Comparison of ENCODE assay signal across 1 fruit fly cellular context in genomic region chr3R:31687782-31688181, dm6.
A peak's percentile ranks its signal among the peaks of the same experiment; 100 is the strongest.
TF ChIP-seq lines count a peak whose summit lies in the region.

No protein-coding gene starts in this region.

TF ChIP-seq in whole organism, embryonic, 481 proteins besides CTCF, POLR2A, EP300 and RAD21 (continued from another document):
- no peak for TF ChIP-seq Optix (GFP tag; IDR thresholded peaks at IDR 0.05; lab: Robert Waterston, UW)
- no peak for TF ChIP-seq btn (GFP tag; optimal IDR thresholded peaks at IDR 0.05; lab: Kevin White, UChicago)
- no peak for TF ChIP-seq Adf1 (GFP tag; IDR thresholded peaks at IDR 0.05; lab: Robert Waterston, UW)
- TF ChIP-seq CG3726 (GFP tag; IDR thresholded peaks at IDR 0.05; lab: Robert Waterston, UW): no peak
- no peak for TF ChIP-seq Fer2 (tag; optimal IDR thresholded peaks at IDR 0.05; lab: Kevin White, UChicago)
- TF ChIP-seq run (tag; optimal IDR thresholded peaks at IDR 0.05; lab: Kevin White, UChicago): no peak
- peak; percentile 22 for TF ChIP-seq CG17385 (GFP tag; optimal IDR thresholded peaks at IDR 0.05; lab: Kevin White, UChicago)
- TF ChIP-seq sd (tag; optimal IDR thresholded peaks at IDR 0.05; lab: Kevin White, UChicago): peak; percentile 68
- no peak for TF ChIP-seq CG7963 (GFP tag; IDR thresholded peaks at IDR 0.05; lab: Robert Waterston, UW; ENCODE audit: partially characterized antibody)
- TF ChIP-seq CG12219 (GFP tag; optimal IDR thresholded peaks at IDR 0.05; lab: Kevin White, UChicago): peak; percentile 48
- no peak for TF ChIP-seq CHES-1-like (GFP tag; optimal IDR thresholded peaks at IDR 0.05; lab: Kevin White, UChicago)
- TF ChIP-seq CG4707 (GFP tag; optimal IDR thresholded peaks at IDR 0.05; lab: Kevin White, UChicago): no peak
- peak; percentile 72 for TF ChIP-seq Xrp1 (GFP tag; IDR thresholded peaks at IDR 0.05; lab: Robert Waterston, UW)
- TF ChIP-seq croc (GFP tag; conservative IDR thresholded peaks at IDR 0.05; lab: Robert Waterston, UW): peak; percentile 14; the same call in 1 of the 3 replicates
- TF ChIP-seq CG7839 (tag; optimal IDR thresholded peaks at IDR 0.05; lab: Kevin White, UChicago): peak; percentile 47
- no peak for TF ChIP-seq Meics (GFP tag; optimal IDR thresholded peaks at IDR 0.05; lab: Kevin White, UChicago)
- no peak for TF ChIP-seq Sry-δ (GFP tag; optimal IDR thresholded peaks at IDR 0.05; lab: Kevin White, UChicago)
- TF ChIP-seq crc (GFP tag; optimal IDR thresholded peaks at IDR 0.05; lab: Kevin White, UChicago): no peak
- no peak for TF ChIP-seq Hmr (GFP tag; optimal IDR thresholded peaks at IDR 0.05; lab: Kevin White, UChicago)
- no peak for TF ChIP-seq kah (GFP tag; optimal IDR thresholded peaks at IDR 0.05; lab: Kevin White, UChicago)
- TF ChIP-seq Ada2b (GFP tag; IDR thresholded peaks at IDR 0.05; lab: Robert Waterston, UW): no peak
- TF ChIP-seq CG3163 (GFP tag; optimal IDR thresholded peaks at IDR 0.05; lab: Kevin White, UChicago): no peak
- TF ChIP-seq gro (GFP tag; optimal IDR thresholded peaks at IDR 0.05; lab: Kevin White, UChicago): no peak
- no peak for TF ChIP-seq fd3F (GFP tag; optimal IDR thresholded peaks at IDR 0.05; lab: Kevin White, UChicago)
- no peak for TF ChIP-seq CG5180 (GFP tag; optimal IDR thresholded peaks at IDR 0.05; lab: Kevin White, UChicago)
- peak; percentile 56; the same call in 1 of the 2 replicates for TF ChIP-seq ara (GFP tag; IDR thresholded peaks at IDR 0.05; lab: Robert Waterston, UW)
- TF ChIP-seq CG6254 (GFP tag; optimal IDR thresholded peaks at IDR 0.05; lab: Kevin White, UChicago): no peak
- no peak for TF ChIP-seq ken (GFP tag; IDR thresholded peaks at IDR 0.05; lab: Robert Waterston, UW)
- TF ChIP-seq CG8944 (GFP tag; optimal IDR thresholded peaks at IDR 0.05; lab: Kevin White, UChicago): no peak
- no peak for TF ChIP-seq sr (GFP tag; IDR thresholded peaks at IDR 0.05; lab: Robert Waterston, UW)
- no peak for TF ChIP-seq CG42726 (GFP tag; IDR thresholded peaks at IDR 0.05; lab: Robert Waterston, UW; ENCODE audit: partially characterized antibody)
- peak; percentile 50; the same call in 1 of the 2 replicates for TF ChIP-seq HLH3B (GFP tag; IDR thresholded peaks at IDR 0.05; lab: Robert Waterston, UW)
- no peak for TF ChIP-seq zf30C (GFP tag; optimal IDR thresholded peaks at IDR 0.05; lab: Kevin White, UChicago)
- TF ChIP-seq CG10321 (GFP tag; IDR thresholded peaks at IDR 0.05; lab: Robert Waterston, UW): no peak
- TF ChIP-seq Nf-YA (GFP tag; IDR thresholded peaks at IDR 0.05; lab: Robert Waterston, UW): no peak
- TF ChIP-seq Lpt (GFP tag; optimal IDR thresholded peaks at IDR 0.05; lab: Kevin White, UChicago): no peak
- TF ChIP-seq CG6791 (GFP tag; IDR thresholded peaks at IDR 0.05; lab: Robert Waterston, UW; ENCODE audit: partially characterized antibody): no peak
- TF ChIP-seq CG1024 (GFP tag; IDR thresholded peaks at IDR 0.05; lab: Robert Waterston, UW): peak; percentile 25; the same call in 1 of the 2 replicates
- no peak for TF ChIP-seq Dad (GFP tag; optimal IDR thresholded peaks at IDR 0.05; lab: Kevin White, UChicago)
- TF ChIP-seq Kr (GFP tag; optimal IDR thresholded peaks at IDR 0.05; lab: Kevin White, UChicago): no peak
- no peak; the same call in 2 of the 3 replicates for TF ChIP-seq CG14050 (GFP tag; IDR thresholded peaks at IDR 0.05; lab: Robert Waterston, UW)
- no peak for TF ChIP-seq cas (GFP tag; IDR thresholded peaks at IDR 0.05; lab: Robert Waterston, UW)
- peak; percentile 58 for TF ChIP-seq sisA (GFP tag; IDR thresholded peaks at IDR 0.05; lab: Robert Waterston, UW)
- TF ChIP-seq insv (GFP tag; optimal IDR thresholded peaks at IDR 0.05; lab: Kevin White, UChicago): no peak
- peak; percentile 53 for TF ChIP-seq Oli (tag; optimal IDR thresholded peaks at IDR 0.05; lab: Kevin White, UChicago)
- TF ChIP-seq CG11093 (GFP tag; IDR thresholded peaks at IDR 0.05; lab: Robert Waterston, UW): no peak
- TF ChIP-seq CG13123 (GFP tag; optimal IDR thresholded peaks at IDR 0.05; lab: Kevin White, UChicago): no peak
- no peak for TF ChIP-seq YL-1 (GFP tag; optimal IDR thresholded peaks at IDR 0.05; lab: Kevin White, UChicago)
- TF ChIP-seq CG16815 (GFP tag; optimal IDR thresholded peaks at IDR 0.05; lab: Kevin White, UChicago): no peak
- no peak for TF ChIP-seq eyg (GFP tag; optimal IDR thresholded peaks at IDR 0.05; lab: Kevin White, UChicago)
- TF ChIP-seq mirr (GFP tag; optimal IDR thresholded peaks at IDR 0.05; lab: Kevin White, UChicago): no peak
- TF ChIP-seq CG8388 (GFP tag; optimal IDR thresholded peaks at IDR 0.05; lab: Kevin White, UChicago): peak; percentile 59
- peak; percentile 86 for TF ChIP-seq sens (GFP tag; lab: Kevin White, UChicago)
- TF ChIP-seq CG14710 (tag; optimal IDR thresholded peaks at IDR 0.05; lab: Kevin White, UChicago): peak; percentile 7
- TF ChIP-seq BtbVII (GFP tag; optimal IDR thresholded peaks at IDR 0.05; lab: Kevin White, UChicago): no peak
- no peak for TF ChIP-seq ap (GFP tag; IDR thresholded peaks at IDR 0.05; lab: Robert Waterston, UW)
- TF ChIP-seq CG9609 (GFP tag; optimal IDR thresholded peaks at IDR 0.05; lab: Kevin White, UChicago): peak; percentile 15
- peak; percentile 4 for TF ChIP-seq cato (GFP tag; optimal IDR thresholded peaks at IDR 0.05; lab: Kevin White, UChicago; ENCODE audit: borderline replicate concordance)
- TF ChIP-seq CG34224 (GFP tag; IDR thresholded peaks at IDR 0.05; lab: Robert Waterston, UW; ENCODE audit: partially characterized antibody): no peak
- TF ChIP-seq CG2129 (GFP tag; IDR thresholded peaks at IDR 0.05; lab: Robert Waterston, UW; ENCODE audit: partially characterized antibody): no peak
- no peak for TF ChIP-seq Sry-β (GFP tag; optimal IDR thresholded peaks at IDR 0.05; lab: Kevin White, UChicago)
- TF ChIP-seq slbo (GFP tag; IDR thresholded peaks at IDR 0.05; lab: Robert Waterston, UW): no peak
- no peak for TF ChIP-seq CG1233 (GFP tag; optimal IDR thresholded peaks at IDR 0.05; lab: Kevin White, UChicago)
- TF ChIP-seq CG14667 (GFP tag; IDR thresholded peaks at IDR 0.05; lab: Robert Waterston, UW): no peak
- TF ChIP-seq Hr3 (GFP tag; optimal IDR thresholded peaks at IDR 0.05; lab: Kevin White, UChicago): peak; percentile 29
- TF ChIP-seq onecut (GFP tag; IDR thresholded peaks at IDR 0.05; lab: Robert Waterston, UW): no peak
- TF ChIP-seq CG1603 (tag; optimal IDR thresholded peaks at IDR 0.05; lab: Kevin White, UChicago): peak; percentile 65
- no peak for TF ChIP-seq CG18619 (GFP tag; optimal IDR thresholded peaks at IDR 0.05; lab: Kevin White, UChicago)
- peak; percentile 41 for TF ChIP-seq ewg (GFP tag; optimal IDR thresholded peaks at IDR 0.05; lab: Kevin White, UChicago)
- TF ChIP-seq CoRest (tag; optimal IDR thresholded peaks at IDR 0.05; lab: Kevin White, UChicago): peak; percentile 9
- TF ChIP-seq CG6683 (GFP tag; optimal IDR thresholded peaks at IDR 0.05; lab: Kevin White, UChicago): no peak
- no peak for TF ChIP-seq sim (GFP tag; IDR thresholded peaks at IDR 0.05; lab: Robert Waterston, UW)
- TF ChIP-seq Dbx (GFP tag; IDR thresholded peaks at IDR 0.05; lab: Robert Waterston, UW): no peak
- TF ChIP-seq CG15696 (tag; optimal IDR thresholded peaks at IDR 0.05; lab: Kevin White, UChicago): no peak
- TF ChIP-seq CG14014 (GFP tag; IDR thresholded peaks at IDR 0.05; lab: Robert Waterston, UW): no peak
- TF ChIP-seq Abd-B (GFP tag; optimal IDR thresholded peaks at IDR 0.05; lab: Kevin White, UChicago): no peak
- TF ChIP-seq CG3407 (GFP tag; optimal IDR thresholded peaks at IDR 0.05; lab: Kevin White, UChicago): peak; percentile 51
- TF ChIP-seq ATbp (GFP tag; optimal IDR thresholded peaks at IDR 0.05; lab: Kevin White, UChicago): peak; percentile 53
- no peak for TF ChIP-seq zen (tag; optimal IDR thresholded peaks at IDR 0.05; lab: Kevin White, UChicago)
- no peak for TF ChIP-seq Lim3 (GFP tag; IDR thresholded peaks at IDR 0.05; lab: Robert Waterston, UW)
- no peak for TF ChIP-seq hth (optimal IDR thresholded peaks at IDR 0.05; lab: Kevin White, UChicago)
- TF ChIP-seq cwo (GFP tag; optimal IDR thresholded peaks at IDR 0.05; lab: Kevin White, UChicago): no peak
- TF ChIP-seq sc (optimal IDR thresholded peaks at IDR 0.05; lab: Kevin White, UChicago): no peak
- peak; percentile 41 for TF ChIP-seq sc (GFP tag; optimal IDR thresholded peaks at IDR 0.05; lab: Kevin White, UChicago)
- no peak for TF ChIP-seq br (optimal IDR thresholded peaks at IDR 0.05; lab: Kevin White, UChicago)
- TF ChIP-seq pan (optimal IDR thresholded peaks at IDR 0.05; lab: Kevin White, UChicago): no peak
- TF ChIP-seq pan (GFP tag; optimal IDR thresholded peaks at IDR 0.05 in 1 of 2, IDR thresholded peaks at IDR 0.05 in 1 of 2): peak in 1 of 2 experiments; percentile 34
- no peak for TF ChIP-seq her (GFP tag; optimal IDR thresholded peaks at IDR 0.05; lab: Kevin White, UChicago)
- TF ChIP-seq CG30020 (tag; optimal IDR thresholded peaks at IDR 0.05; lab: Kevin White, UChicago): no peak
- TF ChIP-seq CG6813 (GFP tag; optimal IDR thresholded peaks at IDR 0.05; lab: Kevin White, UChicago): no peak
- TF ChIP-seq tna (GFP tag; IDR thresholded peaks at IDR 0.05; lab: Robert Waterston, UW; ENCODE audit: partially characterized antibody): no peak
- no peak for TF ChIP-seq CG9817 (tag; optimal IDR thresholded peaks at IDR 0.05; lab: Kevin White, UChicago)
- TF ChIP-seq sna (GFP tag; IDR thresholded peaks at IDR 0.05; lab: Robert Waterston, UW; ENCODE audit: partially characterized antibody): no peak
- no peak for TF ChIP-seq klu (GFP tag; IDR thresholded peaks at IDR 0.05; lab: Robert Waterston, UW)
- no peak for TF ChIP-seq CG1832 (GFP tag; optimal IDR thresholded peaks at IDR 0.05; lab: Kevin White, UChicago)
- TF ChIP-seq Oaz (GFP tag; IDR thresholded peaks at IDR 0.05; lab: Robert Waterston, UW): no peak
- TF ChIP-seq CG14965 (GFP tag; optimal IDR thresholded peaks at IDR 0.05; lab: Kevin White, UChicago; ENCODE audit: borderline replicate concordance): no peak
- no peak for TF ChIP-seq CG14860 (GFP tag; IDR thresholded peaks at IDR 0.05; lab: Robert Waterston, UW; ENCODE audit: partially characterized antibody)
- no peak for TF ChIP-seq CG14441 (GFP tag; IDR thresholded peaks at IDR 0.05; lab: Robert Waterston, UW)
- no peak for TF ChIP-seq CG7745 (tag; optimal IDR thresholded peaks at IDR 0.05; lab: Kevin White, UChicago)
- 0 out of 2 replicates have a peak, but pooled peaks have one; percentile 17 for TF ChIP-seq sob (GFP tag; IDR thresholded peaks at IDR 0.05; lab: Robert Waterston, UW)
- no peak for TF ChIP-seq MTF-1 (GFP tag; optimal IDR thresholded peaks at IDR 0.05; lab: Kevin White, UChicago; ENCODE audit: borderline replicate concordance)
- TF ChIP-seq Pdp1 (GFP tag; optimal IDR thresholded peaks at IDR 0.05; lab: Kevin White, UChicago): peak in 1 of 2 experiments; percentile 31
- TF ChIP-seq CG15073 (GFP tag; optimal IDR thresholded peaks at IDR 0.05; lab: Kevin White, UChicago): no peak
- TF ChIP-seq Dfd (GFP tag; optimal IDR thresholded peaks at IDR 0.05; lab: Kevin White, UChicago): no peak
- no peak for TF ChIP-seq vnd (GFP tag; IDR thresholded peaks at IDR 0.05; lab: Robert Waterston, UW; ENCODE audit: partially characterized antibody)
- no peak for TF ChIP-seq pita (GFP tag; optimal IDR thresholded peaks at IDR 0.05; lab: Kevin White, UChicago)
- TF ChIP-seq Fer1 (GFP tag; optimal IDR thresholded peaks at IDR 0.05; lab: Kevin White, UChicago): no peak
- no peak for TF ChIP-seq CG4854 (GFP tag; optimal IDR thresholded peaks at IDR 0.05; lab: Kevin White, UChicago)
- peak; percentile 5 for TF ChIP-seq CG12942 (GFP tag; optimal IDR thresholded peaks at IDR 0.05; lab: Kevin White, UChicago)
- no peak for TF ChIP-seq trh (GFP tag; optimal IDR thresholded peaks at IDR 0.05; lab: Kevin White, UChicago)
- no peak for TF ChIP-seq tap (tag; optimal IDR thresholded peaks at IDR 0.05; lab: Kevin White, UChicago)
- peak; percentile 26; the same call in 1 of the 2 replicates for TF ChIP-seq CG10959 (GFP tag; IDR thresholded peaks at IDR 0.05; lab: Robert Waterston, UW)
- no peak for TF ChIP-seq CG3281 (GFP tag; optimal IDR thresholded peaks at IDR 0.05; lab: Kevin White, UChicago)
- TF ChIP-seq CG2875 (GFP tag; optimal IDR thresholded peaks at IDR 0.05; lab: Kevin White, UChicago): peak; percentile 64
- no peak for TF ChIP-seq nau (GFP tag; optimal IDR thresholded peaks at IDR 0.05; lab: Kevin White, UChicago)
- TF ChIP-seq CG31388 (GFP tag; optimal IDR thresholded peaks at IDR 0.05; lab: Kevin White, UChicago): no peak
- TF ChIP-seq HLH4C (GFP tag; IDR thresholded peaks at IDR 0.05; lab: Robert Waterston, UW; ENCODE audit: partially characterized antibody): no peak
- TF ChIP-seq Sin3A (optimal IDR thresholded peaks at IDR 0.05; lab: Kevin White, UChicago): no peak
- TF ChIP-seq CG3065 (GFP tag; optimal IDR thresholded peaks at IDR 0.05; lab: Kevin White, UChicago): no peak
- TF ChIP-seq CG1529 (GFP tag; optimal IDR thresholded peaks at IDR 0.05; lab: Kevin White, UChicago): peak; percentile 54
- TF ChIP-seq ci (GFP tag; IDR thresholded peaks at IDR 0.05; lab: Robert Waterston, UW): peak; percentile 79; the same call in 2 of the 3 replicates
- TF ChIP-seq D (optimal IDR thresholded peaks at IDR 0.05; lab: Kevin White, UChicago): no peak
- TF ChIP-seq D (GFP tag; optimal IDR thresholded peaks at IDR 0.05; lab: Kevin White, UChicago): no peak
